Worm (Caenorhabditis elegans) whole organism, young adult: ENCODE measurements around the gene M01F1.9.
A peak's percentile ranks its signal among the peaks of the same experiment; 100 is the strongest.

Experiments
- B0035.1 ChIP-seq: sonication (generic microtip); optimal IDR thresholded peaks from 2 replicates; lab custom pipeline; 2016; ENCODE audit warnings: missing genetic modification characterization, mild to moderate bottlenecking, missing compliant biosample characterization, missing genotype, missing genetic modification reagents
- F10E7.11 ChIP-seq: sonication (generic microtip); optimal IDR thresholded peaks from 2 replicates; lab custom pipeline; 2017; ENCODE audit warnings: mild to moderate bottlenecking, missing genetic modification characterization, moderate library complexity, missing compliant biosample characterization
- F39B2.1 ChIP-seq: fragments of 200-800 bp; sonication (Bioruptor generic); IDR thresholded peaks from 2 replicates; pipeline ENCODE4 v1.3.6; 2022; ENCODE audit warnings: missing genetic modification reagents, missing genetic modification characterization, missing compliant biosample characterization
- F57A8.1 ChIP-seq: fragments of 200-800 bp; sonication (Bioruptor generic); optimal IDR thresholded peaks from 2 replicates; lab custom pipeline; 2018; ENCODE audit warnings: mild to moderate bottlenecking, missing genetic modification characterization, moderate library complexity, missing compliant biosample characterization
- F57C9.4 ChIP-seq: sonication (generic microtip); optimal IDR thresholded peaks from 2 replicates; lab custom pipeline; 2017; ENCODE audit warnings: mild to moderate bottlenecking, missing genetic modification characterization, missing compliant biosample characterization
- T07F8.4 ChIP-seq: sonication (generic microtip); optimal IDR thresholded peaks from 2 replicates; lab custom pipeline; 2016; ENCODE audit warnings: mild to moderate bottlenecking, missing genetic modification characterization, moderate library complexity, missing compliant biosample characterization
- T26A5.8 ChIP-seq: sonication (generic microtip); optimal IDR thresholded peaks from 2 replicates; lab custom pipeline; 2016; ENCODE audit warnings: missing genetic modification characterization, missing compliant biosample characterization
- Y53G8AR.9 ChIP-seq: fragments of 200-800 bp; sonication (Bioruptor generic); conservative IDR thresholded peaks from 2 replicates; pipeline ENCODE4 v1.3.6; 2022; ENCODE audit warnings: missing genetic modification reagents, missing genetic modification characterization, missing compliant biosample characterization
- Y56A3A.18 ChIP-seq: fragments of 200-800 bp; sonication (Bioruptor generic); IDR thresholded peaks from 2 replicates; pipeline ENCODE4 v1.3.6; 2022; ENCODE audit warnings: missing genetic modification reagents, missing genetic modification characterization, missing compliant biosample characterization
- Y67H2A.10 ChIP-seq: fragments of 200-800 bp; sonication (Bioruptor generic); conservative IDR thresholded peaks from 2 replicates; pipeline ENCODE4 v1.3.6; 2022; ENCODE audit warnings: missing genetic modification reagents, missing genetic modification characterization, missing compliant biosample characterization
- Y79H2A.3 ChIP-seq: fragments of 200-800 bp; sonication (Bioruptor generic); conservative IDR thresholded peaks from 2 replicates; pipeline ENCODE4 v1.3.6; 2022; ENCODE audit warnings: missing genetic modification reagents, missing genetic modification characterization, missing compliant biosample characterization
- ama-1 ChIP-seq, 3 experiments: fragments of 150-350 bp in 1 of 3; sonication (generic microtip) in 2 of 3; optimal IDR thresholded peaks; 2 replicates each; lab custom pipeline; 2014 to 2018; ENCODE audit warnings: missing biosample characterization in 2 of 3, missing genetic modification characterization in 2 of 3, missing genetic modification reagents in 2 of 3
- aptf-2 ChIP-seq: fragments of 200-800 bp; sonication (Bioruptor generic); conservative IDR thresholded peaks from 2 replicates; pipeline ENCODE4 v1.3.6; 2022; ENCODE audit warnings: missing genetic modification reagents, missing genetic modification characterization, missing compliant biosample characterization
- attf-6 ChIP-seq: fragments of 200-800 bp; sonication (Bioruptor generic); IDR thresholded peaks from 2 replicates; pipeline ENCODE4 v1.3.6; 2022; ENCODE audit warnings: missing genetic modification reagents, missing genetic modification characterization, missing compliant biosample characterization
- bed-1 ChIP-seq: fragments of 200-800 bp; sonication (Bioruptor generic); IDR thresholded peaks from 2 replicates; pipeline ENCODE4 v1.3.6; 2022; ENCODE audit warnings: missing genetic modification reagents, missing genetic modification characterization, missing compliant biosample characterization
- ccch-3 ChIP-seq: fragments of 200-800 bp; sonication (Bioruptor generic); optimal IDR thresholded peaks from 2 replicates; lab custom pipeline; 2018; ENCODE audit warnings: mild to moderate bottlenecking, missing genetic modification characterization, missing compliant biosample characterization
- cebp-1 ChIP-seq, 2 experiments: fragments of 200-800 bp in 1 of 2; sonication (Bioruptor generic) in 1 of 2; sonication (generic microtip) in 1 of 2; IDR thresholded peaks in 1 of 2; optimal IDR thresholded peaks in 1 of 2; 2 replicates each; pipeline versions ENCODE4 v1.3.6 to Lab custom; 2017 to 2022; ENCODE audit warnings: missing compliant biosample characterization in 2 of 2, missing genetic modification characterization in 2 of 2, mild to moderate bottlenecking in 1 of 2, missing genetic modification reagents in 1 of 2, moderate library complexity in 1 of 2
- ceh-100 ChIP-seq: fragments of 200-800 bp; sonication (Bioruptor generic); IDR thresholded peaks from 2 replicates; pipeline ENCODE4 v1.3.6; 2022; ENCODE audit warnings: missing genetic modification reagents, missing genetic modification characterization, missing compliant biosample characterization
- ceh-27 ChIP-seq: fragments of 200-800 bp; sonication (Bioruptor generic); optimal IDR thresholded peaks from 2 replicates; lab custom pipeline; 2018; ENCODE audit warnings: mild to moderate bottlenecking, missing genetic modification characterization, moderate library complexity, missing compliant biosample characterization
- die-1 ChIP-seq: sonication (generic microtip); optimal IDR thresholded peaks from 2 replicates; lab custom pipeline; 2016; ENCODE audit warnings: missing genotype, mild to moderate bottlenecking, missing genetic modification characterization, missing compliant biosample characterization
- dox-1 ChIP-seq: fragments of 200-800 bp; sonication (Bioruptor generic); IDR thresholded peaks from 2 replicates; pipeline ENCODE4 v1.3.6; 2022; ENCODE audit warnings: missing genetic modification reagents, missing genetic modification characterization, missing compliant biosample characterization
- dpff-1 ChIP-seq: sonication (generic microtip); optimal IDR thresholded peaks from 2 replicates; lab custom pipeline; 2017; ENCODE audit warnings: mild to moderate bottlenecking, missing genetic modification characterization, missing compliant biosample characterization
- dpl-1 ChIP-seq: fragments of 150-350 bp; optimal IDR thresholded peaks from 2 replicates; lab custom pipeline; 2014; ENCODE audit warnings: missing biosample characterization, missing genetic modification reagents, missing genetic modification characterization
- ekl-4 ChIP-seq: fragments of 200-800 bp; sonication (Bioruptor generic); IDR thresholded peaks from 2 replicates; pipeline ENCODE4 v1.3.6; 2022; ENCODE audit warnings: missing genetic modification reagents, missing genetic modification characterization, missing compliant biosample characterization
- him-1 ChIP-seq: sonication (generic microtip); optimal IDR thresholded peaks from 2 replicates; lab custom pipeline; 2016; ENCODE audit warnings: missing genotype, missing genetic modification reagents, missing genetic modification characterization, missing compliant biosample characterization
- hlh-12 ChIP-seq: sonication (generic microtip); optimal IDR thresholded peaks from 2 replicates; lab custom pipeline; 2016; ENCODE audit warnings: missing genetic modification characterization, missing compliant biosample characterization
- hlh-26 ChIP-seq: fragments of 200-800 bp; sonication (Bioruptor generic); conservative IDR thresholded peaks from 2 replicates; pipeline ENCODE4 v1.3.6; 2022; ENCODE audit warnings: missing genetic modification reagents, missing genetic modification characterization, missing compliant biosample characterization
- hmg-1.2 ChIP-seq: fragments of 200-800 bp; sonication (Bioruptor generic); IDR thresholded peaks from 2 replicates; pipeline ENCODE4 v1.3.6; 2022; ENCODE audit warnings: missing genetic modification reagents, missing genetic modification characterization, missing compliant biosample characterization
- hmg-20 ChIP-seq: fragments of 200-800 bp; sonication (Bioruptor generic); IDR thresholded peaks from 2 replicates; pipeline ENCODE4 v1.3.6; 2022; ENCODE audit warnings: missing genetic modification reagents, missing genetic modification characterization, missing compliant biosample characterization
- hrde-1 ChIP-seq: sonication (generic microtip); optimal IDR thresholded peaks from 2 replicates; lab custom pipeline; 2016; ENCODE audit warnings: missing genetic modification characterization, mild to moderate bottlenecking, missing compliant biosample characterization, moderate library complexity, missing genotype, missing genetic modification reagents, borderline replicate concordance
- let-607 ChIP-seq, 2 experiments: fragments of 200-800 bp in 1 of 2; sonication (Bioruptor generic) in 1 of 2; sonication (generic microtip) in 1 of 2; optimal IDR thresholded peaks; 2 replicates each; lab custom pipeline; 2016 to 2018; ENCODE audit warnings: mild to moderate bottlenecking in 2 of 2, missing compliant biosample characterization in 2 of 2, missing genetic modification characterization in 2 of 2, moderate library complexity in 2 of 2, missing genotype in 1 of 2
- lin-26 ChIP-seq: fragments of 200-800 bp; sonication (Bioruptor generic); IDR thresholded peaks from 2 replicates; pipeline ENCODE4 v1.3.6; 2022; ENCODE audit warnings: missing genetic modification reagents, missing genetic modification characterization, missing compliant biosample characterization
- lin-40 ChIP-seq: sonication (generic microtip); optimal IDR thresholded peaks from 2 replicates; lab custom pipeline; 2016; ENCODE audit warnings: missing genetic modification characterization, mild to moderate bottlenecking, missing compliant biosample characterization, missing genotype, missing genetic modification reagents
- lin-54 ChIP-seq: fragments of 200-800 bp; sonication (Bioruptor generic); optimal IDR thresholded peaks from 2 replicates; lab custom pipeline; 2018; ENCODE audit warnings: mild to moderate bottlenecking, missing genetic modification characterization, missing compliant biosample characterization
- lsy-27 ChIP-seq: sonication (generic microtip); optimal IDR thresholded peaks from 2 replicates; lab custom pipeline; 2017; ENCODE audit warnings: missing genetic modification characterization, mild to moderate bottlenecking, missing compliant biosample characterization, antibody characterized with exemption, missing genotype, borderline replicate concordance; ENCODE audit not compliant: insufficient read depth
- madf-8 ChIP-seq: fragments of 200-800 bp; sonication (Bioruptor generic); conservative IDR thresholded peaks from 2 replicates; pipeline ENCODE4 v1.3.6; 2022; ENCODE audit warnings: missing genetic modification reagents, missing genetic modification characterization, missing compliant biosample characterization
- mxl-1 ChIP-seq: sonication (generic microtip); optimal IDR thresholded peaks from 2 replicates; lab custom pipeline; 2016; ENCODE audit warnings: missing genetic modification characterization, missing compliant biosample characterization
- nfyb-1 ChIP-seq: fragments of 200-800 bp; sonication (Bioruptor generic); IDR thresholded peaks from 2 replicates; pipeline ENCODE4 v1.3.6; 2022; ENCODE audit warnings: missing genetic modification reagents, missing genetic modification characterization, missing compliant biosample characterization
- sea-2 ChIP-seq: fragments of 200-800 bp; sonication (Bioruptor generic); IDR thresholded peaks from 2 replicates; pipeline ENCODE4 v1.3.6; 2022; ENCODE audit warnings: missing genetic modification characterization, missing compliant biosample characterization
- snpc-3.4 ChIP-seq: sonication (generic microtip); optimal IDR thresholded peaks from 2 replicates; lab custom pipeline; 2017; ENCODE audit warnings: missing genetic modification characterization, mild to moderate bottlenecking, missing compliant biosample characterization, antibody characterized with exemption, moderate library complexity, missing genotype, missing genetic modification reagents
- tbx-9 ChIP-seq: sonication (generic microtip); optimal IDR thresholded peaks from 2 replicates; lab custom pipeline; 2016; ENCODE audit warnings: borderline replicate concordance, missing genetic modification characterization, inconsistent platforms, missing compliant biosample characterization
- xnd-1 ChIP-seq: sonication (generic microtip); optimal IDR thresholded peaks from 2 replicates; lab custom pipeline; 2016; ENCODE audit warnings: missing genotype, missing genetic modification reagents, missing genetic modification characterization, missing compliant biosample characterization
- zim-3 ChIP-seq: sonication (generic microtip); optimal IDR thresholded peaks from 2 replicates; lab custom pipeline; 2017; ENCODE audit warnings: mild to moderate bottlenecking, missing genetic modification characterization, moderate library complexity, missing compliant biosample characterization
- ztf-18 ChIP-seq: sonication (generic microtip); optimal IDR thresholded peaks from 2 replicates; lab custom pipeline; 2016; ENCODE audit warnings: missing genotype, mild to moderate bottlenecking, missing genetic modification characterization, missing compliant biosample characterization
- ztf-25 ChIP-seq: fragments of 200-800 bp; sonication (Bioruptor generic); IDR thresholded peaks from 2 replicates; pipeline ENCODE4 v1.3.6; 2022; ENCODE audit warnings: missing genetic modification reagents, missing genetic modification characterization, missing compliant biosample characterization
- ztf-28 ChIP-seq: fragments of 200-800 bp; sonication (Bioruptor generic); IDR thresholded peaks from 2 replicates; pipeline ENCODE4 v1.3.6; 2022; ENCODE audit warnings: missing genetic modification reagents, missing genetic modification characterization, missing compliant biosample characterization

Gene M01F1.9

ce11 chrIII:3460061-3460460 lies 38.8 kb downstream of the M01F1.9 start, which contains the start of gene C34C12.8 (continued):
- TF ChIP-seq T07F8.4 (tag; lab: Kevin White, UChicago): no peak
- TF ChIP-seq ceh-100 (GFP tag; lab: Robert Waterston, UW): peak; percentile 90
- TF ChIP-seq lin-26 (GFP tag; lab: Robert Waterston, UW): no peak
- TF ChIP-seq hlh-26 (GFP tag; lab: Robert Waterston, UW): no peak
- TF ChIP-seq snpc-3.4: peak; percentile 92
- peak; percentile 96 for TF ChIP-seq dox-1
- TF ChIP-seq aptf-2 (GFP tag; lab: Robert Waterston, UW): no peak
- no peak for TF ChIP-seq Y79H2A.3 (GFP tag; lab: Robert Waterston, UW)
- TF ChIP-seq ccch-3 (GFP tag; lab: Kevin White, UChicago): no peak
- TF ChIP-seq ztf-18 (tag; lab: Kevin White, UChicago): peak; percentile 99
- TF ChIP-seq attf-6 (GFP tag; lab: Robert Waterston, UW): peak; percentile 72
- peak; percentile 96 for TF ChIP-seq ekl-4 (GFP tag; lab: Robert Waterston, UW)
- TF ChIP-seq dpl-1: peak; percentile 89
- TF ChIP-seq sea-2 (GFP tag; lab: Robert Waterston, UW): no peak
- TF ChIP-seq let-607 (tag; optimal IDR thresholded peaks at IDR 0.05; lab: Kevin White, UChicago): peak; percentile 36 to 77
- peak; percentile 12 for TF ChIP-seq F10E7.11 (tag; lab: Kevin White, UChicago)
- peak; percentile 96 for TF ChIP-seq nfyb-1
- TF ChIP-seq Y53G8AR.9: peak; percentile 99
- TF ChIP-seq cebp-1 (GFP tag; IDR thresholded peaks at IDR 0.05; lab: Robert Waterston, UW): peak; percentile 33; the same call in 1 of the 2 replicates
- peak; percentile 94 for TF ChIP-seq cebp-1 (tag; optimal IDR thresholded peaks at IDR 0.05; lab: Kevin White, UChicago)
- peak; percentile 84 for TF ChIP-seq ztf-28 (GFP tag; lab: Robert Waterston, UW)
- TF ChIP-seq hrde-1 (tag; lab: Kevin White, UChicago): peak; percentile 69
- TF ChIP-seq B0035.1: peak; percentile 57
- TF ChIP-seq hlh-12 (tag; lab: Kevin White, UChicago): no peak
- no peak for TF ChIP-seq F39B2.1 (GFP tag; lab: Robert Waterston, UW)
- TF ChIP-seq him-1 (tag; lab: Kevin White, UChicago): peak; percentile 19
- no peak for TF ChIP-seq lsy-27 (tag; lab: Kevin White, UChicago)
- peak; percentile 75 for TF ChIP-seq ceh-27 (GFP tag; lab: Kevin White, UChicago)
- no peak for TF ChIP-seq ztf-25
- no peak for TF ChIP-seq bed-1 (GFP tag; lab: Robert Waterston, UW)
- no peak for TF ChIP-seq ama-1 (optimal IDR thresholded peaks at IDR 0.05; lab: Kevin White, UChicago)
- TF ChIP-seq ama-1 (GFP tag; optimal IDR thresholded peaks at IDR 0.05; lab: Kevin White, UChicago): peak in 1 of 2 experiments; percentile 51
- no peak for TF ChIP-seq F57A8.1
- TF ChIP-seq tbx-9 (tag; lab: Kevin White, UChicago): no peak

DNA sequence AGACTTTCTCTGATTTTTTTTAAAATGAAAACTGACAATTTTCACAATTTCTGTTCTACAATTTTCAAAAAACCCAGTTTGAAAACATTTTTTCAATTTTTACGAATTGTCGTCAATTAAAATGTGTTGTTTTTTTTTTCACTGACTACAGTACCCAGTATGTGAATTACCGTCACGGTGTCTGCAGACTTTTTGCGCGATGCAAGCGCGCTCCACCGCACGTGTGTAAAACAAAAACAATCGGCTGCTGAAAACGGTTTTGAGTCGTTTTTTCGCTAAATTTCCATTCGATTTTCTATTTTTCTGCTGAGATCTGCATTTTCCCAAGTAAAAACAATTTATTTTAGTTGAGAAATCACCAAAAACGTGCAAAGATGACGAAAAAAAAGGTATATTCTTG lies 42.6 kb downstream of the M01F1.9 start:
- peak; percentile 75 for TF ChIP-seq Y67H2A.10 (GFP tag; lab: Robert Waterston, UW)
- TF ChIP-seq let-607 (tag; optimal IDR thresholded peaks at IDR 0.05; lab: Kevin White, UChicago): peak; percentile 91 to 95
- TF ChIP-seq F57C9.4 (tag; lab: Kevin White, UChicago): peak; percentile 23
- peak; percentile 80 for TF ChIP-seq hmg-20
- peak; percentile 99 for TF ChIP-seq lin-40 (tag; lab: Kevin White, UChicago)
- TF ChIP-seq lin-54: peak; percentile 97
- no peak for TF ChIP-seq dpff-1 (tag; lab: Kevin White, UChicago)
- TF ChIP-seq hlh-26 (GFP tag; lab: Robert Waterston, UW): no peak
- peak; percentile 74; the same call in 1 of the 2 replicates for TF ChIP-seq Y56A3A.18
- TF ChIP-seq F39B2.1 (GFP tag; lab: Robert Waterston, UW): no peak
- TF ChIP-seq nfyb-1: peak; percentile 98
- TF ChIP-seq madf-8: peak; percentile 57
- peak; percentile 99 for TF ChIP-seq hmg-1.2 (GFP tag; lab: Robert Waterston, UW)
- TF ChIP-seq mxl-1 (tag; lab: Kevin White, UChicago): no peak
- TF ChIP-seq ztf-28 (GFP tag; lab: Robert Waterston, UW): 0 out of 2 replicates have a peak, but pooled peaks have one; percentile 55
- peak; percentile 72 for TF ChIP-seq dpl-1
- peak; percentile 36 for TF ChIP-seq xnd-1 (tag; lab: Kevin White, UChicago)
- peak; percentile 94 for TF ChIP-seq dox-1
- TF ChIP-seq T26A5.8: no peak
- TF ChIP-seq die-1 (tag; lab: Kevin White, UChicago): no peak
- peak; percentile 10 for TF ChIP-seq zim-3 (tag; lab: Kevin White, UChicago)
